Worm (Caenorhabditis elegans) whole organism, early embryonic: ENCODE data around the gene ZK675.4.

Source experiments
- B0310.2 ChIP-seq: sonication (generic microtip); optimal IDR thresholded peaks from 2 replicates; lab custom pipeline; 2016; ENCODE audit warnings: mild to moderate bottlenecking, missing genetic modification characterization, missing compliant biosample characterization
- F13C5.2 ChIP-seq: sonication (generic microtip); optimal IDR thresholded peaks from 2 replicates; lab custom pipeline; 2017; ENCODE audit warnings: mild to moderate bottlenecking, missing genetic modification characterization, inconsistent platforms, missing compliant biosample characterization
- aly-1 ChIP-seq: sonication (generic microtip); optimal IDR thresholded peaks from 2 replicates; lab custom pipeline; 2016; ENCODE audit warnings: missing genetic modification characterization, missing compliant biosample characterization
- ama-1 ChIP-seq: fragments of 150-350 bp; optimal IDR thresholded peaks from 2 replicates; lab custom pipeline; 2014
- ceh-13 ChIP-seq: fragments of 200-800 bp; sonication (Bioruptor generic); optimal IDR thresholded peaks from 2 replicates; lab custom pipeline; 2018; ENCODE audit warnings: mild to moderate bottlenecking, missing genetic modification characterization, missing compliant biosample characterization
- ceh-36 ChIP-seq: sonication (generic microtip); optimal IDR thresholded peaks from 2 replicates; lab custom pipeline; 2016; ENCODE audit warnings: missing genetic modification characterization, inconsistent platforms, missing compliant biosample characterization
- ets-7 ChIP-seq: sonication (generic microtip); optimal IDR thresholded peaks from 2 replicates; lab custom pipeline; 2016; ENCODE audit warnings: missing genotype, missing genetic modification characterization, missing compliant biosample characterization
- flt-1 ChIP-seq: fragments of 200-800 bp; sonication (Bioruptor generic); IDR thresholded peaks from 2 replicates; pipeline ENCODE4 v1.3.6; 2022; ENCODE audit warnings: missing genetic modification characterization, missing compliant biosample characterization
- hmbx-1 ChIP-seq: sonication (generic microtip); optimal IDR thresholded peaks from 2 replicates; lab custom pipeline; 2016; ENCODE audit warnings: mild to moderate bottlenecking, missing genetic modification characterization, missing compliant biosample characterization
- hmg-4 ChIP-seq: fragments of 200-800 bp; sonication (Bioruptor generic); optimal IDR thresholded peaks from 2 replicates; lab custom pipeline; 2018; ENCODE audit warnings: mild to moderate bottlenecking, missing genetic modification characterization, missing compliant biosample characterization
- hnd-1 ChIP-seq: sonication (generic microtip); optimal IDR thresholded peaks from 2 replicates; lab custom pipeline; 2016; ENCODE audit warnings: missing genetic modification characterization, missing compliant biosample characterization
- pes-1 ChIP-seq: fragments of 200-800 bp; sonication (Bioruptor generic); IDR thresholded peaks from 2 replicates; pipeline ENCODE4 v1.3.6; 2022; ENCODE audit warnings: missing genetic modification reagents, missing genetic modification characterization, missing compliant biosample characterization
- scrt-1 ChIP-seq: fragments of 200-800 bp; sonication (Bioruptor generic); IDR thresholded peaks from 2 replicates; pipeline ENCODE4 v1.3.6; 2022; ENCODE audit warnings: missing genetic modification characterization, missing compliant biosample characterization
- sea-1 ChIP-seq: fragments of 200-800 bp; sonication (Bioruptor generic); conservative IDR thresholded peaks from 2 replicates; pipeline ENCODE4 v1.3.6; 2022; ENCODE audit warnings: missing genetic modification characterization, missing compliant biosample characterization
- tbx-11 ChIP-seq: fragments of 200-800 bp; sonication (Bioruptor generic); IDR thresholded peaks from 2 replicates; pipeline ENCODE4 v1.3.6; 2022; ENCODE audit warnings: missing genetic modification characterization, missing compliant biosample characterization
- tbx-37 ChIP-seq: fragments of 200-800 bp; sonication (Bioruptor generic); conservative IDR thresholded peaks from 2 replicates; pipeline ENCODE4 v1.3.6; 2022; ENCODE audit warnings: missing genetic modification reagents, missing genetic modification characterization, missing compliant biosample characterization
- tra-4 ChIP-seq: sonication (generic microtip); optimal IDR thresholded peaks from 2 replicates; lab custom pipeline; 2017; ENCODE audit warnings: missing genetic modification characterization, missing compliant biosample characterization

The ZK675.4 gene

DNA sequence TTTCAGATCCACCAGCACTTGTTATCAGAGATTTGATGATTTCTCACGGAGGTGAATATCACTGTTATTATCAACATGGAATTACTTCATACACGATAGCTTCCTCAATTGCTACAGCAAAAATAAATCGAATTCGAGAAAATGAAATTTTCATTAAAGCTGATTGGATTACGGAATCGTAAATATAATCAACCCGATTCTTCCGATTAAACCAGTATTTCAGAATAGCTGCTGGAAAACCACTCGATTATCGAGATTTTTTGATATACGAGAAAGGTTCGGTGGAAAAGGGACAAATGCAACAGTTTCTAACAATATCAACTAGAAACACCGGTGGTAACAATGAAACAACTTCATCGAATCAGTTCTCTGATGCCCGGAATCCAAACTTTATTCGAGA lies 9.1 kb upstream of the ZK675.4 start:
- TF ChIP-seq ets-7 (tag; lab: Kevin White, UChicago), result no peak

DNA sequence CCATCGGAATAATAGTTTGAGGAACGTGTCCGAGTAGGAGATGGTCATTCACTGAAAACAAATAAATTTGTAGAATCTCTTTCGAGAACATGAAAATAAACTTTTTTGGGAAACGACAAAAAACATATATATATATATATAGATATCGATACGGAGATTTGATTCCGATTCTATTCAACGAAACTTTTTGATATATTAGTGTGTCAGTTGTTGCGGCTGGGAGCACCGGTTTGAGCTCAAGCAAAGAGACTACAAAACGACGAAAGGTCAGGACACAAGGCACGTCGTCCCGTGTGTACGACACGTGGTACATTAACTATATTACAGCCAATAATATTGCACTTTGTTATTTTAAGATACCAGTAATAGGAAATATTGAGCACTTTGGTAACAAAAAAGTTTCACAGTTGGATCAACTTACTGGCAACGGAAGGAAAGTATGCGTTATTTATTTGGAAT lies 3.5 kb upstream of the ZK675.4 start, which contains the start of gene best-23:
best-23 (minus strand) TSS at position 51 of the 459 bp plus-strand sequence.
- TF ChIP-seq hmg-4 (GFP tag; lab: Kevin White, UChicago), result no peak
- no peak for TF ChIP-seq tbx-37 (GFP tag; lab: Robert Waterston, UW)
- no peak for TF ChIP-seq tra-4 (tag; lab: Kevin White, UChicago)
- no peak for TF ChIP-seq aly-1 (tag; lab: Kevin White, UChicago)
- no peak for TF ChIP-seq tbx-11 (GFP tag; lab: Robert Waterston, UW)
- TF ChIP-seq scrt-1, result no peak
- TF ChIP-seq flt-1 (GFP tag; lab: Robert Waterston, UW), result no peak
- TF ChIP-seq F13C5.2 (tag; lab: Kevin White, UChicago), result no peak

DNA sequence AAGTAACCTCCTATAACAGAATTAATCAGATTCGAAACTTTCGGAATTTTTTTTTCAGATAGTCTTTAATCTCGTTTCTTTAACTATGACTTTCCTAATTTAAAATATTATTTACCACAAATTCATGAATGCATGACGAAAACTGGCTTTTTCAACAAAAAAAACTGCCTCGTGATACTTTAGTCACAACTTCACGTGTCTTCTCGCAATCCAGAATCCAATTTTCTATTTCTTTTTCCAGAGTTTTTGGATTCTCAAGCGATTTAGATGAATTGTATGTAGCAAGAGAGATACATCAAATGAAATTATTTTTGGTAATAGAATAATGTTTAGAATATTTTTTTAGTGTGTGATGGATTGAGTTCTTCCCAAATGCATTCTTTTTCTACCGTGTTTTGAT lies 9.1 kb downstream of the ZK675.4 start:
- no peak for TF ChIP-seq B0310.2 (tag; lab: Kevin White, UChicago)
- TF ChIP-seq pes-1, result no peak
- no peak for TF ChIP-seq tbx-11 (GFP tag; lab: Robert Waterston, UW)
- TF ChIP-seq tbx-37 (GFP tag; lab: Robert Waterston, UW), result no peak
- TF ChIP-seq scrt-1, result no peak
- TF ChIP-seq tra-4 (tag; lab: Kevin White, UChicago), result no peak
- TF ChIP-seq hmbx-1 (tag; lab: Kevin White, UChicago), result no peak
- no peak for TF ChIP-seq aly-1 (tag; lab: Kevin White, UChicago)
- TF ChIP-seq F13C5.2 (tag; lab: Kevin White, UChicago), result no peak
- no peak for TF ChIP-seq hnd-1 (tag; lab: Kevin White, UChicago)
- no peak for TF ChIP-seq ceh-13 (GFP tag; lab: Kevin White, UChicago)
- no peak for TF ChIP-seq sea-1 (GFP tag; lab: Robert Waterston, UW)
- TF ChIP-seq hmg-4 (GFP tag; lab: Kevin White, UChicago), result no peak
- no peak for TF ChIP-seq flt-1 (GFP tag; lab: Robert Waterston, UW)
- TF ChIP-seq ets-7 (tag; lab: Kevin White, UChicago), result no peak
- no peak for TF ChIP-seq ceh-36
- no peak for TF ChIP-seq ama-1

DNA sequence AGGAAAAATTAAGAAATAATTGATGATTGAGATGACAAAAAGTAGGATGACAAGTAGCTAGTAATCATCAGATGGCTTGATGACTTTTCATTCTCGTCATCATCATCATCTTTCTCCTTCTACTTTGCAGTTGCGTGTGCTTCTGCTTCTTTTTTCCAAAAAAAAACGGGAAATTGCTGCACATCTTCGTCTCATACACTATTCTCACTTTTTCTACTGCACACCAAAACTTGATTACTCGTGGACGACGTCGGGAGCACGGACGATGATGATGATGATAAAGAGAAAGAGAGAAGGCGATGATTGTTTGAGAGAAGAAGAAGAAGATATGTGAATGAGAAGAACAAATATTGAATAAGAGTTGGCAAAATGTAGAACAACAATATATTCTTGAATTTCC lies 10.0 kb downstream of the ZK675.4 start:
- TF ChIP-seq sea-1 (GFP tag; lab: Robert Waterston, UW) (no peak), ceh-36 (no peak), aly-1 (tag; lab: Kevin White, UChicago) (no peak), hmg-4 (GFP tag; lab: Kevin White, UChicago) (no peak), flt-1 (GFP tag; lab: Robert Waterston, UW) (no peak), hnd-1 (tag; lab: Kevin White, UChicago) (no peak)

DNA sequence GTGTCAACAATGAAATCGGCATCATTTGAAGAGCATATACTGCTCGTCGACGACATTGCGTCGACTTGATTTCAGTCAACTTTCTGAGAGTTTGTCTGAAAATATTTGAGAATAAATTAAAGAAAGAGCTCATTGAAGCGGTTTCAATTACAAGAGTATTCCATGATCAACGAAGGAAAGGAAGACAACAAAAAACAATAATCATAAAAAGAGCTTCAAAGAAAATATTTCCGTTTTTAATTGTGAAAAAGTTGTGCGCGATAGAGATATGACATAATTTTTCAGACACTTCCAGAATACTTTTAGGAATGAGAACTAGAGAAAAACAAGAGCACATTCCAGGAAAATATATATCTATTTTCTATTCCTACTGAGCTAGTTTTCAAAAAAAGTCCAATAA lies 17.5 kb downstream of the ZK675.4 start, which contains the start of gene spv-1:
spv-1 (minus strand) TSS at position 101 of the 400 bp plus-strand sequence.
- no peak for TF ChIP-seq sea-1 (GFP tag; lab: Robert Waterston, UW)
- no peak for TF ChIP-seq flt-1 (GFP tag; lab: Robert Waterston, UW)
- TF ChIP-seq tra-4 (tag; lab: Kevin White, UChicago), result no peak
- TF ChIP-seq pes-1, result no peak
- TF ChIP-seq tbx-37 (GFP tag; lab: Robert Waterston, UW), result no peak
- no peak for TF ChIP-seq B0310.2 (tag; lab: Kevin White, UChicago)
- no peak for TF ChIP-seq hmbx-1 (tag; lab: Kevin White, UChicago)
- TF ChIP-seq ceh-13 (GFP tag; lab: Kevin White, UChicago), result no peak
- no peak for TF ChIP-seq ama-1
- no peak for TF ChIP-seq aly-1 (tag; lab: Kevin White, UChicago)

DNA sequence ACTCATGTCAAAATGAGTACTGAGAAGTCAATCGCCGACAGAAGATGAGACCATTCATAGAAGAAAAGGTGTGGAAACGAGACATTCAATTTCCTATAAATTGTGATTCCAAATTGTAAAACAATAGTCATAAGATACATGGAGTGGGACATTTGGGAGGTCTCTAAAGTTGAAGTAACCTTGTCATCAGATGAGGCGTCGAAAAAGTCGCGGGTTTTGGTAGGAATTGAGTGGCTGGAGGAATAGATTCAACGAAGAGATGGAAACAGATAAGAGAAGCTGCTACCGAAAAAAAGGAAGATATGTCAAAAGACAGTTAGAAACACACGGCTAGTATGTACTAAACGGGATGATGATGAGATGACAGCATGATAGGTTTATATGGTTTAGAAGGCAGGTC lies 19.6 kb downstream of the ZK675.4 start:
- TF ChIP-seq sea-1 (GFP tag; lab: Robert Waterston, UW) (no peak), B0310.2 (tag; lab: Kevin White, UChicago) (no peak), ceh-13 (GFP tag; lab: Kevin White, UChicago) (no peak), hnd-1 (tag; lab: Kevin White, UChicago) (no peak), scrt-1 (no peak), F13C5.2 (tag; lab: Kevin White, UChicago) (no peak), flt-1 (GFP tag; lab: Robert Waterston, UW) (no peak), pes-1 (no peak), tbx-37 (GFP tag; lab: Robert Waterston, UW) (no peak)

DNA sequence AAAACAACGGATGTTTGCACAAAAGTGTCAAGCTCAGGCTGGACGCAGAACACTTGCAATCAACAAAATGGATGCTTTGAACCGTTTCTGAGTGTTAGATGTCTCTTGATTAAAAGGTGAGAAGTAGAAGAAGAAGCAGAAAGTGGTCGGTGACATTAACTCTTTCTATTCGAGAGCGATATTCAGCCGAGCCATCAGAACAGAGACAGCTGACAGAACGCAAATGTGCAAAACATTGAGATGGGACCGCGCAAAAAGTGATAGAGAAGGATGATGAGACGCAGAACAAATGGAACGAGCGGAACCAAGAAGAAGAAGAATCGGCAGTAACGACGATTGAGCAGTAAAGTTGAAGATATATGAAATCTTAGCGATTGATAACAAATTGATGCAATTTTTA lies 24.5 kb downstream of the ZK675.4 start:
- TF ChIP-seq ceh-13 (GFP tag; lab: Kevin White, UChicago) (no peak), sea-1 (GFP tag; lab: Robert Waterston, UW) (no peak), tbx-37 (GFP tag; lab: Robert Waterston, UW) (no peak), pes-1 (no peak), aly-1 (tag; lab: Kevin White, UChicago) (no peak), tbx-11 (GFP tag; lab: Robert Waterston, UW) (no peak), ets-7 (tag; lab: Kevin White, UChicago) (no peak), tra-4 (tag; lab: Kevin White, UChicago) (no peak), F13C5.2 (tag; lab: Kevin White, UChicago) (no peak), flt-1 (GFP tag; lab: Robert Waterston, UW) (no peak), ama-1 (no peak), B0310.2 (tag; lab: Kevin White, UChicago) (no peak), ceh-36 (no peak), scrt-1 (no peak), hnd-1 (tag; lab: Kevin White, UChicago) (no peak), hmbx-1 (tag; lab: Kevin White, UChicago) (no peak), hmg-4 (GFP tag; lab: Kevin White, UChicago) (no peak)

DNA sequence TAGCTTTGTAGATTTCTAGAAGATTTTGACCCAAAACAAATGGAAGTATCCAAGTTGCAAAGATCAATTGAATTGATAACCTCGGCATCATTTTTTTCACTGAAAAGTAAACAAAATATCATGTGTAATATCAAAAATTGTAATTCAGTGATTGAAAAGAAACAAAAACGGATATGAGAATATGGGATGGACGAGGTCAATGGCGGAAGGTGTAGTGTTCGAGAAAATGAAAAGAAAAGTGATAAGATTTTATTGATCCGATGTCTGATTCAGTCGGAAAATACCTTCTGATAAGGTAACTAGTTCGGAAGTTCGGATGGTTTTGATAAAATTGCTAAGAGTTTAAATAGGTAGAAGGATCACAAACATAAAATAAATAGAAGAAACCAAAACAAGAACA lies 27.0 kb downstream of the ZK675.4 start, which contains the start of gene ZK669.2:
ZK669.2 (minus strand) TSS at position 101 of the 400 bp plus-strand sequence.
- TF ChIP-seq hnd-1 (tag; lab: Kevin White, UChicago) (no peak), aly-1 (tag; lab: Kevin White, UChicago) (no peak), B0310.2 (tag; lab: Kevin White, UChicago) (no peak)
